Worm (Caenorhabditis elegans) whole organism, late embryonic: ENCODE measurements around the gene T06A10.106.

Experiments used
- ama-1 ChIP-seq: fragments of 150-350 bp; optimal IDR thresholded peaks from 2 replicates; lab custom pipeline; 2014
- ceh-6 ChIP-seq: fragments of 200-800 bp; sonication (Bioruptor generic); optimal IDR thresholded peaks from 2 replicates; lab custom pipeline; 2018; ENCODE audit warnings: mild to moderate bottlenecking, missing genetic modification characterization, missing compliant biosample characterization
- elt-2 ChIP-seq: sonication (generic microtip); optimal IDR thresholded peaks from 2 replicates; lab custom pipeline; 2016; ENCODE audit warnings: missing genetic modification reagents, missing genetic modification characterization, missing compliant biosample characterization
- fax-1 ChIP-seq: sonication (generic microtip); optimal IDR thresholded peaks from 2 replicates; lab custom pipeline; 2016; ENCODE audit warnings: missing genotype, missing genetic modification characterization, missing compliant biosample characterization
- odd-2 ChIP-seq: sonication (generic microtip); optimal IDR thresholded peaks from 2 replicates; lab custom pipeline; 2017; ENCODE audit warnings: antibody characterized with exemption, mild to moderate bottlenecking, missing genetic modification characterization, missing compliant biosample characterization
- pag-3 ChIP-seq: sonication (generic microtip); optimal IDR thresholded peaks from 2 replicates; lab custom pipeline; 2016; ENCODE audit warnings: missing compliant biosample characterization, missing genetic modification characterization, borderline replicate concordance
- rnt-1 ChIP-seq: sonication (generic microtip); optimal IDR thresholded peaks from 2 replicates; lab custom pipeline; 2016; ENCODE audit warnings: missing genetic modification characterization, missing compliant biosample characterization

ce11 chrIV:16917831-16918429 is 49.1 kb upstream of the T06A10.106 start, which contains the start of the genes Y116A8C.469 and Y116A8C.468:
- no peak for TF ChIP-seq pag-3 (tag; lab: Kevin White, UChicago)
- TF ChIP-seq odd-2: no peak
- TF ChIP-seq fax-1: no peak
- TF ChIP-seq ama-1 (lab: Kevin White, UChicago): no peak
- no peak for TF ChIP-seq elt-2 (tag; lab: Kevin White, UChicago)
- TF ChIP-seq ceh-6 (GFP tag; lab: Kevin White, UChicago): no peak
- no peak for TF ChIP-seq rnt-1
